Worm (Caenorhabditis elegans) whole organism, late embryonic: Measurements from ENCODE around the gene Y27F2A.11.

Experiments
- ets-4 ChIP-seq: sonication (generic microtip); optimal IDR thresholded peaks from 2 replicates; lab custom pipeline; 2016; ENCODE audit warnings: missing genetic modification characterization, missing compliant biosample characterization
- fax-1 ChIP-seq: sonication (generic microtip); optimal IDR thresholded peaks from 2 replicates; lab custom pipeline; 2016; ENCODE audit warnings: missing genotype, missing genetic modification characterization, missing compliant biosample characterization
- fkh-6 ChIP-seq: sonication (generic microtip); optimal IDR thresholded peaks from 2 replicates; lab custom pipeline; 2016; ENCODE audit warnings: missing genetic modification characterization, missing compliant biosample characterization
- madf-2 ChIP-seq: sonication (generic microtip); optimal IDR thresholded peaks from 2 replicates; lab custom pipeline; 2017; ENCODE audit warnings: missing genetic modification characterization, missing compliant biosample characterization
- nhr-11 ChIP-seq: fragments of 150-350 bp; optimal IDR thresholded peaks from 2 replicates; lab custom pipeline; 2014; ENCODE audit warnings: missing biosample characterization, missing genetic modification characterization
- pax-1 ChIP-seq: fragments of 150-350 bp; optimal IDR thresholded peaks from 2 replicates; lab custom pipeline; 2014; ENCODE audit warnings: missing biosample characterization, missing genetic modification characterization
- ref-2 ChIP-seq: sonication (generic microtip); optimal IDR thresholded peaks from 2 replicates; lab custom pipeline; 2016; ENCODE audit warnings: missing genetic modification characterization, missing compliant biosample characterization
- sox-2 ChIP-seq: fragments of 200-800 bp; sonication (Bioruptor generic); IDR thresholded peaks from 2 replicates; pipeline ENCODE4 v1.3.6; 2022; ENCODE audit warnings: missing genetic modification reagents, missing genetic modification characterization, missing compliant biosample characterization

ce11 chrII:3237038-3237521 lies 47.9 kb downstream of the Y27F2A.11 start, which contains the start of the genes srz-67 and C17F4.11:
- TF ChIP-seq ref-2 (tag; lab: Kevin White, UChicago) (no peak), nhr-11 (no peak), fax-1 (no peak), sox-2 (GFP tag; lab: Robert Waterston, UW) (no peak), madf-2 (tag; lab: Kevin White, UChicago) (no peak), pax-1 (tag; lab: Kevin White, UChicago) (no peak), fkh-6 (tag; lab: Kevin White, UChicago) (no peak), ets-4 (tag; lab: Kevin White, UChicago) (no peak)
